Fruit fly (Drosophila melanogaster) whole organism, embryonic: ENCODE measurements around the gene IntS10.
A peak's percentile ranks its signal among the peaks of the same experiment; 100 is the strongest.

Experiments
- Ada2b ChIP-seq: fragments of 200-800 bp; sonication (Bioruptor generic); IDR thresholded peaks from 2 replicates; pipeline ENCODE4 v1.3.6; 2022; ENCODE audit warnings: missing biosample characterization, missing genetic modification characterization
- Atf6 ChIP-seq: fragments of 200-800 bp; sonication (Bioruptor generic); IDR thresholded peaks from 2 replicates; pipeline ENCODE4 v1.3.6; 2022; ENCODE audit warnings: missing biosample characterization, missing genetic modification characterization
- CG10274 ChIP-seq: fragments of 200-800 bp; sonication (Bioruptor generic); optimal IDR thresholded peaks from 3 replicates; lab custom pipeline; 2017; ENCODE audit warnings: missing biosample characterization, mild to moderate bottlenecking, missing genetic modification characterization
- CG10565 ChIP-seq: fragments of 200-800 bp; sonication (Bioruptor generic); optimal IDR thresholded peaks from 3 replicates; lab custom pipeline; 2016; ENCODE audit warnings: missing biosample characterization, mild to moderate bottlenecking, missing genetic modification characterization
- CG11085 ChIP-seq: fragments of 200-800 bp; sonication (Bioruptor generic); IDR thresholded peaks from 2 replicates; pipeline ENCODE4 v1.3.6; 2022; ENCODE audit warnings: missing biosample characterization, missing genetic modification characterization
- CG11695 ChIP-seq: fragments of 200-800 bp; sonication (Bioruptor generic); IDR thresholded peaks from 3 replicates; pipeline ENCODE4 v1.3.6; 2022; ENCODE audit warnings: missing biosample characterization, missing genetic modification characterization
- CG11696 ChIP-seq: fragments of 200-800 bp; sonication (Bioruptor generic); IDR thresholded peaks from 2 replicates; pipeline ENCODE4 v1.3.6; 2022; ENCODE audit warnings: missing biosample characterization, missing genetic modification characterization
- CG1602 ChIP-seq: fragments of 200-800 bp; sonication (Bioruptor generic); optimal IDR thresholded peaks from 3 replicates; lab custom pipeline; 2016; ENCODE audit warnings: missing biosample characterization, missing genetic modification characterization
- CG17385 ChIP-seq: fragments of 200-800 bp; sonication (Bioruptor generic); optimal IDR thresholded peaks from 3 replicates; lab custom pipeline; 2018; ENCODE audit warnings: missing biosample characterization, mild to moderate bottlenecking, missing genetic modification characterization
- CG31441 ChIP-seq: fragments of 200-800 bp; sonication (Bioruptor generic); IDR thresholded peaks from 2 replicates; pipeline ENCODE4 v1.3.6; 2022; ENCODE audit warnings: missing biosample characterization, missing genetic modification characterization
- CG32532 ChIP-seq: fragments of 200-800 bp; sonication (Bioruptor generic); IDR thresholded peaks from 2 replicates; pipeline ENCODE4 v1.3.6; 2022; ENCODE audit warnings: missing biosample characterization, missing genetic modification characterization
- CG32767 ChIP-seq: fragments of 200-800 bp; sonication (Bioruptor generic); IDR thresholded peaks from 2 replicates; pipeline ENCODE4 v1.3.6; 2022; ENCODE audit warnings: missing biosample characterization, missing genetic modification characterization
- CG3847 ChIP-seq: fragments of 200-800 bp; sonication (Bioruptor generic); IDR thresholded peaks from 2 replicates; pipeline ENCODE4 v1.3.6; 2022; ENCODE audit warnings: missing biosample characterization, missing genetic modification characterization
- CG43689 ChIP-seq: fragments of 200-800 bp; sonication (Bioruptor generic); IDR thresholded peaks from 2 replicates; pipeline ENCODE4 v1.3.6; 2022; ENCODE audit warnings: missing biosample characterization, missing genetic modification characterization
- CG7745 ChIP-seq: fragments of 200-800 bp; sonication (Bioruptor generic); optimal IDR thresholded peaks from 2 replicates; lab custom pipeline; 2018; ENCODE audit warnings: missing biosample characterization, mild to moderate bottlenecking, missing genetic modification characterization, moderate library complexity
- CG9609 ChIP-seq: fragments of 200-800 bp; sonication (Bioruptor generic); optimal IDR thresholded peaks from 3 replicates; lab custom pipeline; 2016; ENCODE audit warnings: missing biosample characterization, missing genetic modification characterization
- ERR ChIP-seq: fragments of 200-800 bp; sonication (Bioruptor generic); optimal IDR thresholded peaks from 2 replicates; lab custom pipeline; 2016; ENCODE audit warnings: missing biosample characterization, missing genetic modification characterization
- Fer2 ChIP-seq: fragments of 200-800 bp; sonication (Bioruptor generic); optimal IDR thresholded peaks from 2 replicates; lab custom pipeline; 2018; ENCODE audit warnings: missing biosample characterization, mild to moderate bottlenecking, missing genetic modification characterization, moderate library complexity
- Hmr ChIP-seq: fragments of 200-800 bp; sonication (Bioruptor generic); optimal IDR thresholded peaks from 3 replicates; lab custom pipeline; 2017; ENCODE audit warnings: mild to moderate bottlenecking, missing biosample characterization, missing genetic modification reagents, missing genetic modification characterization
- Hr39 ChIP-seq: fragments of >200 bp; optimal IDR thresholded peaks from 2 replicates; lab custom pipeline; 2017
- Lhr ChIP-seq: fragments of 200-800 bp; sonication (Bioruptor generic); optimal IDR thresholded peaks from 3 replicates; lab custom pipeline; 2017; ENCODE audit warnings: mild to moderate bottlenecking, missing biosample characterization, missing genetic modification reagents, missing genetic modification characterization
- MTF-1 ChIP-seq: fragments of 200-800 bp; sonication (Bioruptor generic); optimal IDR thresholded peaks from 2 replicates; lab custom pipeline; 2018; ENCODE audit warnings: missing biosample characterization, mild to moderate bottlenecking, missing genetic modification characterization, borderline replicate concordance
- Mad ChIP-seq: fragments of 200-800 bp; sonication (Bioruptor generic); optimal IDR thresholded peaks from 2 replicates; lab custom pipeline; 2016; ENCODE audit warnings: missing biosample characterization, missing genetic modification characterization
- Nf-YA ChIP-seq: fragments of 200-800 bp; sonication (Bioruptor generic); IDR thresholded peaks from 2 replicates; pipeline ENCODE4 v1.3.6; 2022; ENCODE audit warnings: missing biosample characterization, missing genetic modification characterization
- Nf-YC ChIP-seq: fragments of 200-800 bp; optimal IDR thresholded peaks from 3 replicates; lab custom pipeline; 2019; ENCODE audit warnings: missing biosample characterization, mild to moderate bottlenecking, missing genetic modification characterization, moderate library complexity
- Optix ChIP-seq: fragments of 200-800 bp; sonication (Bioruptor generic); IDR thresholded peaks from 3 replicates; pipeline ENCODE4 v1.3.6; 2022; ENCODE audit warnings: missing biosample characterization, missing genetic modification characterization
- Ravus ChIP-seq: fragments of 200-800 bp; sonication (Bioruptor generic); IDR thresholded peaks from 2 replicates; pipeline ENCODE4 v1.3.6; 2022; ENCODE audit warnings: missing biosample characterization, missing genetic modification characterization
- Ssrp ChIP-seq: fragments of 200-800 bp; sonication (Bioruptor generic); optimal IDR thresholded peaks from 2 replicates; lab custom pipeline; 2018; ENCODE audit warnings: missing biosample characterization, mild to moderate bottlenecking, missing genetic modification characterization, moderate library complexity
- ac ChIP-seq: fragments of 200-800 bp; sonication (Bioruptor generic); optimal IDR thresholded peaks from 3 replicates; lab custom pipeline; 2017; ENCODE audit warnings: missing biosample characterization, mild to moderate bottlenecking, missing genetic modification characterization
- ase ChIP-seq: fragments of 200-800 bp; sonication (Bioruptor generic); IDR thresholded peaks from 3 replicates; pipeline ENCODE4 v1.3.6; 2022; ENCODE audit warnings: missing biosample characterization, missing genetic modification characterization
- ato ChIP-seq: fragments of 200-800 bp; sonication (Bioruptor generic); IDR thresholded peaks from 2 replicates; pipeline ENCODE4 v1.3.6; 2022; ENCODE audit warnings: missing biosample characterization, missing genetic modification characterization; ENCODE audit not compliant: partially characterized antibody
- bcd ChIP-seq: fragments of 200-800 bp; sonication (Bioruptor generic); optimal IDR thresholded peaks from 2 replicates; lab custom pipeline; 2017; ENCODE audit warnings: missing biosample characterization, mild to moderate bottlenecking, missing genetic modification characterization
- cg ChIP-seq: fragments of 200-800 bp; sonication (Bioruptor generic); optimal IDR thresholded peaks from 3 replicates; lab custom pipeline; 2019; ENCODE audit warnings: missing biosample characterization, mild to moderate bottlenecking, missing genetic modification characterization, moderate library complexity
- chinmo ChIP-seq: fragments of 200-800 bp; sonication (Bioruptor generic); IDR thresholded peaks from 4 replicates; pipeline ENCODE4 v1.3.6; 2022; ENCODE audit warnings: missing biosample characterization, missing genetic modification characterization; ENCODE audit not compliant: partially characterized antibody
- corto ChIP-seq: fragments of 200-800 bp; sonication (Bioruptor generic); optimal IDR thresholded peaks from 2 replicates; lab custom pipeline; 2016; ENCODE audit warnings: missing biosample characterization, mild to moderate bottlenecking, missing genetic modification characterization, moderate library complexity
- croc ChIP-seq: fragments of 200-800 bp; sonication (Bioruptor generic); conservative IDR thresholded peaks from 3 replicates; pipeline ENCODE4 v1.3.6; 2022; ENCODE audit warnings: missing biosample characterization, missing genetic modification characterization
- cwo ChIP-seq: fragments of 200-800 bp; sonication (Bioruptor generic); optimal IDR thresholded peaks from 3 replicates; lab custom pipeline; 2017; ENCODE audit warnings: missing biosample characterization, missing genetic modification characterization, mild to moderate bottlenecking, moderate library complexity, missing genetic modification reagents
- danr ChIP-seq: fragments of 200-800 bp; sonication (Bioruptor generic); IDR thresholded peaks from 2 replicates; pipeline ENCODE4 v1.3.6; 2022; ENCODE audit warnings: missing biosample characterization, missing genetic modification characterization
- dysf ChIP-seq: fragments of 200-800 bp; sonication (Bioruptor generic); IDR thresholded peaks from 3 replicates; pipeline ENCODE4 v1.3.6; 2022; ENCODE audit warnings: missing biosample characterization, missing genetic modification characterization
- gsb ChIP-seq: fragments of 200-800 bp; sonication (Bioruptor generic); IDR thresholded peaks from 2 replicates; pipeline ENCODE4 v1.3.6; 2022; ENCODE audit warnings: missing biosample characterization, missing genetic modification characterization
- hth ChIP-seq: fragments of >200 bp; optimal IDR thresholded peaks from 2 replicates; lab custom pipeline; 2017; ENCODE audit warnings: inconsistent platforms
- nom ChIP-seq: fragments of 200-800 bp; sonication (Bioruptor generic); optimal IDR thresholded peaks from 2 replicates; lab custom pipeline; 2017; ENCODE audit warnings: missing biosample characterization, missing genetic modification characterization, mild to moderate bottlenecking, moderate library complexity, missing genetic modification reagents
- otp ChIP-seq: fragments of 200-800 bp; sonication (Bioruptor generic); IDR thresholded peaks from 3 replicates; pipeline ENCODE4, ENCODE4 v1.3.6; 2022; ENCODE audit warnings: missing biosample characterization, missing genetic modification characterization
- peb ChIP-seq: fragments of 200-800 bp; sonication (Bioruptor generic); IDR thresholded peaks from 2 replicates; pipeline ENCODE4 v1.3.6; 2022; ENCODE audit warnings: missing biosample characterization, missing genetic modification characterization
- pros ChIP-seq: fragments of 200-800 bp; sonication (Bioruptor generic); optimal IDR thresholded peaks from 3 replicates; lab custom pipeline; 2019; ENCODE audit warnings: missing biosample characterization, mild to moderate bottlenecking, missing genetic modification characterization, moderate library complexity
- sr ChIP-seq: fragments of 200-800 bp; sonication (Bioruptor generic); IDR thresholded peaks from 3 replicates; pipeline ENCODE4 v1.3.6; 2022; ENCODE audit warnings: missing biosample characterization, missing genetic modification characterization
- tin ChIP-seq: fragments of 200-800 bp; sonication (Bioruptor generic); optimal IDR thresholded peaks from 3 replicates; lab custom pipeline; 2016; ENCODE audit warnings: missing biosample characterization, missing genetic modification characterization
- twi ChIP-seq: fragments of 200-800 bp; optimal IDR thresholded peaks from 2 replicates; lab custom pipeline; 2019; ENCODE audit warnings: missing biosample characterization, mild to moderate bottlenecking, missing genetic modification characterization, moderate library complexity
- unpg ChIP-seq: fragments of 200-800 bp; sonication (Bioruptor generic); optimal IDR thresholded peaks from 3 replicates; lab custom pipeline; 2018; ENCODE audit warnings: missing biosample characterization, mild to moderate bottlenecking, missing genetic modification characterization, moderate library complexity
- usp ChIP-seq: fragments of >200 bp; optimal IDR thresholded peaks from 2 replicates; lab custom pipeline; 2017; ENCODE audit warnings: missing biosample characterization, missing genetic modification characterization
- vvl ChIP-seq: fragments of 200-800 bp; sonication (Bioruptor generic); IDR thresholded peaks from 2 replicates; pipeline ENCODE4 v1.3.6; 2022; ENCODE audit warnings: missing biosample characterization, missing genetic modification characterization

The IntS10 gene

DNA sequence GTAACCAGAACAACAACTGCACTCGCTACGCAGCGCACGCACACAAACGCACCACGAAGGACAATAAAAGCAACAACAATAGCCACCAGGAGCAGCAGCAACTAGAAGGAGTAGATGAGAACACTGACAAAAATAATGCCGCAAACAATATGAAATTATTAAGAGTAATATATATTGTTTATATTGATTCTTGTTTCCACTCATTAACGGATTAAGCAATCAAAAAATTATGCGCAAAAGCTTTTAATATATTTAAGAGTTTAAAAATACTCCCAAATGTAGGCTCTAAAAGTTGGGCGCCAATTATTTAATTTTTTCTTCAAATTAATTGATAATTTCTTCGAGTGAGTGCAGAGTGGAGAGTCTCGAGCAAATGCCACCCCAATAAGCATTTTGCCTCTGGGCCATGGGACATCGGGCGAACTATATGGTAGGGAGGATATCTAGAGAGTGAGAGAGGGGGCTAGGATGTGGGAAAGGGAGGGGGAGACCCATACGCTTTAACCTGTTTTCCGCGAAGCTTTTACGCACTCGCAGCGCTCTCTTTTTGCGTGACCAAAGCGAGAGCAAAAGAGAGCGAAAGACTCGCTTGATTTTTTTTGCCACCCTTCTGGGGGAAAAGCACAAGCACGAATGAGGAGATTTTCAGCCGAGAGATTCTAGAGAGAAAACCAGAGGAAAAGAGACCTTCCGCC lies 18.4 kb downstream of the IntS10 start, which contains the start of gene Rdh:
TSS of gene Rdh (plus strand) at position 660 of the 695 bp plus-strand sequence.
- TF ChIP-seq nom (GFP tag; lab: Kevin White, UChicago) (no peak), MTF-1 (GFP tag; lab: Kevin White, UChicago) (peak; percentile 29), Nf-YA (GFP tag; lab: Robert Waterston, UW) (no peak), usp (GFP tag; lab: Kevin White, UChicago) (no peak), ato (no peak), CG17385 (GFP tag; lab: Kevin White, UChicago) (peak; percentile 81), hth (lab: Kevin White, UChicago) (no peak), danr (GFP tag; lab: Robert Waterston, UW) (peak; percentile 54; the same call in 1 of the 2 replicates), otp (no peak), CG1602 (peak; percentile 66), CG3847 (peak; percentile 68), Hr39 (lab: Kevin White, UChicago) (no peak), CG10565 (GFP tag; lab: Kevin White, UChicago) (no peak), Ssrp (tag; lab: Kevin White, UChicago) (peak; percentile 78), dysf (peak; percentile 78), sr (GFP tag; lab: Robert Waterston, UW) (no peak), vvl (peak; percentile 78), Lhr (GFP tag; lab: Kevin White, UChicago) (peak; percentile 22), cg (GFP tag; lab: Kevin White, UChicago) (peak; percentile 28), Ada2b (GFP tag; lab: Robert Waterston, UW) (peak; percentile 58), twi (tag; lab: Kevin White, UChicago) (peak; percentile 51), CG43689 (GFP tag; lab: Robert Waterston, UW) (no peak), ase (0 out of 3 replicates have a peak, but pooled peaks have one; percentile 54), croc (peak; percentile 54; the same call in 2 of the 3 replicates), CG9609 (GFP tag; lab: Kevin White, UChicago) (no peak), Mad (peak; percentile 40), ac (GFP tag; lab: Kevin White, UChicago) (no peak), CG7745 (tag; lab: Kevin White, UChicago) (no peak), Optix (no peak), Nf-YC (tag; lab: Kevin White, UChicago) (peak; percentile 74), CG11085 (GFP tag; lab: Robert Waterston, UW) (no peak), gsb (GFP tag; lab: Robert Waterston, UW) (no peak), CG10274 (peak; percentile 50), pros (GFP tag; lab: Kevin White, UChicago) (peak; percentile 75), chinmo (GFP tag; lab: Robert Waterston, UW) (peak; percentile 67; the same call in 1 of the 4 replicates), ERR (no peak), peb (no peak), cwo (GFP tag; lab: Kevin White, UChicago) (peak; percentile 82), CG11695 (GFP tag; lab: Robert Waterston, UW) (peak; percentile 75), CG32767 (GFP tag; lab: Robert Waterston, UW) (no peak), unpg (GFP tag; lab: Kevin White, UChicago) (peak; percentile 80), bcd (GFP tag; lab: Kevin White, UChicago) (peak; percentile 73), tin (GFP tag; lab: Kevin White, UChicago) (peak; percentile 71), CG31441 (peak; percentile 74), CG32532 (GFP tag; lab: Robert Waterston, UW) (peak; percentile 49; the same call in 1 of the 2 replicates), CG11696 (GFP tag; lab: Robert Waterston, UW) (0 out of 2 replicates have a peak, but pooled peaks have one; percentile 8), corto (GFP tag; lab: Kevin White, UChicago) (no peak), Fer2 (peak; percentile 75), Atf6 (peak; percentile 87), Hmr (GFP tag; lab: Kevin White, UChicago) (peak; percentile 93), Ravus (peak; percentile 23)
